Worm (Caenorhabditis elegans): ENCODE data around the gene F09C8.1.

Gene F09C8.1

DNA sequence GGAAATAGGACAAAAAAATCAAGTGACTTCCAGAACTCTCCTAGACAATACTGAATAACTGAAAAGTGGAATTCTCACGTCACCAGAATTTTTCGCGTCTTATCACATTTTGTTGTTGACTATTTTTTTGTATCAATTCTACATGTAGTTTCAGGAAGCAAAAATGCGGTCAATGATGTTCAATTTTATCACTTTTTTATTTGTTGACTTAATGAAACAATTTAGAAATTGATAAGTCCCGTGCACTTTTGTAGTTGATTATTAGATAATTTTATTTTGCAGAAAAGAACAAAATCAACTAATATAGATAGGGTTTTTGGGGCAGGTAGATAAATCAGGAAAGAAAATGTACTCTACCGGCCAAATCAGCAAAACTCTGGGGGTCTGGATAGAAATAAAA is 33.1 kb downstream of the F09C8.1 start:
- no peak for TF ChIP-seq unc-62 (GFP tag; optimal IDR thresholded peaks at IDR 0.05)

DNA sequence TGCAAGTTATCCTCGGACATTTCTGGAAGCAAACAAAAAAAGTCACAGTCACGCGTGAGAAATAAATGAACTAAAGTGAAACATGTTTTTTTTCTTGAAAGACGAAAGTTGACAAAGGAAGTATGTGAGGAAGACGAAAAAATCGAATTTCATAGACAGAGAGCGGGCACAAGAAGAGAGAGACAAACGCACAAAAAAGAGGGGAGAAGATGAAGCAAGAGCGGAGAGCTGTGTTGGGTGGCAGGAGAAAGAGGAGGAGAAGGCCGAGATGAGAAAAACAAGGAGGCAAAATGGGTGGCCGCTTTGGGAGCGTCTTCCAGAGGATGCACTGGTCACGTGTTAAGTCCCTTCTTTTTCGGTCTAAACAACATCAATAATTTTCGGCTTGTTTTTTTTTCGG is 34.5 kb downstream of the F09C8.1 start, which contains the start of gene ZK1073.1:
TSS of gene ZK1073.1 (minus strand) at position 72 of the 400 bp plus-strand sequence.
- TF ChIP-seq unc-62 (GFP tag; optimal IDR thresholded peaks at IDR 0.05), result no peak

DNA sequence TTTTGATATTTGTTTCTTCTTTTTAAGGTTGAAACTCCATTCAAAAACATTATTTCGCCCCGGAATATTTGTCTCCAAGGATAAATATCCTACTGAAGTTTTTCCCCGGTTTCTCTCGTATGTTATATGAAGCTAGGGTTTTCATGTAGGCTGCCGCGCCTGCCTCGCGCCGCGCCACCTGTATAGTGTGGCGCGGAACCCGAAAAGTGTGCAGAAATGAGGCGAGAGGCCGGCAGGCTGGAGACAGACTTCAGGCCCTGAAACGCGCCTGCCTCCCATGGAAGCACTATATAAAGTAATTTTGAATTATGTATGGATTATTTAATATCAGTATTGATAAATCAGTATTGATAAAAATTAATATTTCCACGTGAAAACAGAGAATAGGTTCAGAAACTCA is 38.5 kb downstream of the F09C8.1 start:
- no peak for TF ChIP-seq unc-62 (GFP tag; optimal IDR thresholded peaks at IDR 0.05)

DNA sequence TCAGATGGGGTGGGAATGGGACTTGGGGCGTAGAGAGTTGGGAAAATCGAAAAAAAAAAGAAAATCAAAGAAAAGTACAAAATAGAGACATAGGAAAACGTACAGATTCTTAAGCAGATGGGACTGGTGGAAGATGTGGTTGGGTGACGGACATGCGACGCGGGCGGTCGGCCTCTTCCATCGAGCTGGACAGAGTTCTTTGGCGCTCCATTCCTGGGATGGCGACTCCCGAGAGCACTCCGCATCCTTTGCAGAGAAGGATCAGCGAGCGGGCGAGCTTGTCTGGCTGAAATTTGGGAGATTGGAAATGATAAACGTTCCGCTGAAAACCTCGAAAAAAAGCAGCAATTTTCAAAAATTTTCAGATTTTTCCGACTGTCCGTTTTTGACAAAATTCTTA is 39.0 kb downstream of the F09C8.1 start:
- no peak for TF ChIP-seq unc-62 (GFP tag; optimal IDR thresholded peaks at IDR 0.05)

DNA sequence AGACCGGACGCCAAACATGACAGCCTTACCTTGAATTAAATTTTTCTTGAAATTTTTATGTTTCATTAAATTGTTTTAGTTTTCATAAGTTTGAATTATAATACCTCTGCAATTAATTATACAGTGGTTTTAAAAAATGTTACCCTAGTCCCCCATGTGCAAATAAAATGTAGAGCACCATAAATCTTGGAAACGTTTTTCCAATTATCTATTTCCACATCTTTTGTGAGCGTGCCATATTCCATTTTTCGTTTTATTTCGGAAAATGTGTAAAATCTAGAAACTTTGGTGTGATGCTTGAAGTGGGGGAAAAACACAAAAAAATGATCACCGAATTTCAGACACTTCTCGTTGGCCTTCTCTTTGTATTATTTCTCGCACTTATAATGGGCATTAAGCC is 40.7 kb downstream of the F09C8.1 start:
- no peak for TF ChIP-seq unc-62 (GFP tag; optimal IDR thresholded peaks at IDR 0.05)

DNA sequence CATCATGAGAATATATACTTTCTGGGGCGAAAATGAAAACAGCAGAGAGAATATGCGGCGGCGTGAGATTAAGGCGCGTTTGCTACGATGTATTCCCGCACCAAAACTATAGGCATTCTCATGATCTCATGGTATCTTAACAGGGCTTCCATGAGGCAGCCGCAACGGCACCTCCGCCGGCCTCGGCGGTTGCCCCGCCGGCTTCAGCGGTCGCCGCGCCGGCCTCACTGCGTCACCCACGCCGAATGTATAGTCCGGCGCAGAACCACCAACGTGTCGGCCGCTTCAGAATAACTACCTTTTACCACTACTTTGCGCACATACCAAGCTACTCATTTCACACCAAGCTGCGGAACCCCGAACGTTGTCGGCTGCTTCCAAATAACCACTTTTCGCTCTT is 45.7 kb downstream of the F09C8.1 start:
- no peak for TF ChIP-seq unc-62 (GFP tag; optimal IDR thresholded peaks at IDR 0.05)

DNA sequence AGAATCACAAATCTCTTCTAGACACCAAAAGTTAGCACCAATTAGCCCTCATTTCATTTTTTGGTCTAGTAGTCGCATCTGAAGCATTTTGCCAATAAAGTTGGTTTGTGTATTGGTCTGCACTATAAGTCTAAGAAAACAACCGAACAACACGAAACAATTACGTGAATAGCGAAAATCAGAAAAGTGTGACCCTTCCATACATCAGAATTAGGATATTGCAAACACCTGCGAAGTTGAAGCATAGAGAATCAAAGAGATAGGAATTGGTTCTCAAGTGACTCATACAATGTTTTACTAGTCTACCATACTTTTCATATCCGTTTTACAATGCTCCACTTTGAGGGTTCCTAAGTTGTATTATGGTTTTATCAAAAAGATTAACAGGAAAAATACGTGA is 46.1 kb downstream of the F09C8.1 start:
- TF ChIP-seq unc-62 (GFP tag; optimal IDR thresholded peaks at IDR 0.05), result no peak

DNA sequence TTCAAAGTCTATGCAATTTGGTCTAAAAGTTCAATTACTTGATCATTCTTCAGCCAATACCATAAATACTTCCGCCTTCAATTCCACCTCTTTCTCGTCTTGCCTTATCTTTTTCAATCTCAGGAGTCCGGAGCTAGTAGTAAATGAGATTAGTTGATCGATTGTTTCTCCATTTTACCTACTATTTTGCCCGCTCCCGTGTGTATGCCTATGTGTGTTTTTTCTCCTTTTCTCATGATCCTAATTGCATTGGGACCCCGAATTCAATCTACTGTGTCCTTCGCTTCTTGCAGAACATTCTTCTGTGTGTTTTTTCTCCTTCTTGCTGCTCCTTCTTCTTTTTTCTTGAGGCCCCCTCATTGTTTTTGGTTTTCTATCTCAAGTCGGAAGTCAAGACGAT is 47.0 kb downstream of the F09C8.1 start:
- no peak for TF ChIP-seq unc-62 (GFP tag; optimal IDR thresholded peaks at IDR 0.05)

DNA sequence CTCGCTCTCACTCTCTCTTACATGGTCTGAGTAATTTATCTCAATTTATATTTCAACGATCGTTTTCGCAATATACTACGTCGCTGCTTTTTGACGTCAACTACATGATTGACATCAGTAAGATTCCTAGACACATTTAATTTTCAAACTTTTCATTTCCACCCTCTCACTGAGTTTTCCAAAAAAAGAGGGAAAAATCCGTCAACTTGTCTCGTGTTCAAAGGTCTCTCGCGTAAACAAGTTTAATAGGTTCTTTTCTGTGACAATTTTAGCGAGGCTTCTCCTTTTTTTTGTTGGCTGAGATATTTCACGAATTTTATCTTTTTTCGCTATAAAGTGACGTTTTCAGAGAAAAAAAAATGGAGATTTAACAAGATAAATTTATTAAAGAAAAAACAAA is 49.3 kb downstream of the F09C8.1 start:
- TF ChIP-seq unc-62 (GFP tag; optimal IDR thresholded peaks at IDR 0.05), result no peak

DNA sequence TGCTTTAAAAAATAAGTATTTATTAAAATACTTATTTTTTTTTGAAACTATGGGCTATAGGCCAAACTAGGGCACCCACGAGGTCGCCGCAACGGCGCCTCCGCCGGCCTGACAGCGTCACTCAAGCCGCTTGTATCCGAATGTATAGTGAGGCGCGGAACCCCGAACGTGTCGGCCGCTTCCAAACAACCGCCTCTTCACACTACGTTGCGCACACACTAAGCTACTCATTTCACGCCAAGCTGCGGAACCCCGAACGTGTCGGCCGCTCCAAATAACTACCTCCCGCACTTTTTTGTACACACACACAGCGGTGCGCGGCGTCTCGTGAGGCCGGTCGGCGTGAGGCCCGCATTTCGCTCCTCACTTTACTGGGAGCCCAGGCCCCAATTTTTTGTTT is 50.4 kb downstream of the F09C8.1 start:
- TF ChIP-seq unc-62 (GFP tag; optimal IDR thresholded peaks at IDR 0.05), result no peak

Measured in whole organism, dauer.